Worm (Caenorhabditis elegans) whole organism, late embryonic: ENCODE results near the gene set-12.

Source experiments
- ama-1 ChIP-seq: fragments of 150-350 bp; optimal IDR thresholded peaks from 2 replicates; lab custom pipeline; 2014
- ceh-45 ChIP-seq: fragments of 200-800 bp; sonication (Bioruptor generic); IDR thresholded peaks from 2 replicates; pipeline ENCODE4 v1.3.6; 2022; ENCODE audit warnings: missing genetic modification reagents, missing genetic modification characterization, missing compliant biosample characterization
- elt-2 ChIP-seq: sonication (generic microtip); optimal IDR thresholded peaks from 2 replicates; lab custom pipeline; 2016; ENCODE audit warnings: missing genetic modification reagents, missing genetic modification characterization, missing compliant biosample characterization
- elt-4 ChIP-seq: sonication (generic microtip); optimal IDR thresholded peaks from 2 replicates; lab custom pipeline; 2016; ENCODE audit warnings: missing genetic modification characterization, missing compliant biosample characterization
- rnt-1 ChIP-seq: sonication (generic microtip); optimal IDR thresholded peaks from 2 replicates; lab custom pipeline; 2016; ENCODE audit warnings: missing genetic modification characterization, missing compliant biosample characterization
- tbx-7 ChIP-seq: sonication (generic microtip); optimal IDR thresholded peaks from 2 replicates; lab custom pipeline; 2016; ENCODE audit warnings: missing genotype, missing genetic modification characterization, missing compliant biosample characterization
- unc-86 ChIP-seq: sonication (generic microtip); optimal IDR thresholded peaks from 2 replicates; lab custom pipeline; 2016; ENCODE audit warnings: missing genetic modification characterization, missing compliant biosample characterization

DNA sequence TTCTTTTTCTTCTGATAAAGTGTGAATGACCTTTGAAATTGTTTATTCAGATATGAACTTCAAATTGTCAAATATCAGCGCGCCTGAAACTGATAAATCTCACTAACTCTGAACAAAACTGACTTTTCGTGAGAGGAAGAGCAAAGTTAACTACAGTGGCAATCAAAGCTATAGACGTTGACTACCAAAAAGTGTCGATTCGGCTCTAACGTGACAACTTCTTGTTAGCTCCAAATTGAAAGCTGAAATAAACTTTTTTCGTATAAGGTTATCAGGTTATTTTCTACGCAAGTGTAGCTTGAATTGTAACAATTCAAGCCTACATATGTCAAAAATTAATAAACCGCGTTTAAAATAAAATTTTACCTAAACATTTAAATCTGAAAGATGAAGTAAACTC is 9.7 kb downstream of the set-12 start:
- TF ChIP-seq tbx-7 (tag; lab: Kevin White, UChicago) (no peak), unc-86 (tag; lab: Kevin White, UChicago) (no peak), rnt-1 (no peak), elt-4 (tag; lab: Kevin White, UChicago) (no peak), elt-2 (no peak), ceh-45 (GFP tag; lab: Robert Waterston, UW) (no peak), ama-1 (lab: Kevin White, UChicago) (no peak)
